Fruit fly (Drosophila melanogaster): ENCODE data around the gene AkhR.

AkhR gene

dm6 chr2L:6698387-6698786, 17.6 kb downstream of the AkhR start (continued):
- TF ChIP-seq Hr78 (GFP tag; optimal IDR thresholded peaks at IDR 0.05) (no peak), CG43689 (GFP tag; IDR thresholded peaks at IDR 0.05) (no peak), CG6272 (GFP tag; IDR thresholded peaks at IDR 0.05) (no peak), Awh (GFP tag; IDR thresholded peaks at IDR 0.05) (no peak), CG5953 (GFP tag; IDR thresholded peaks at IDR 0.05) (no peak), zen2 (GFP tag; IDR thresholded peaks at IDR 0.05; ENCODE audit: partially characterized antibody) (no peak), unc-4 (GFP tag; IDR thresholded peaks at IDR 0.05; ENCODE audit: partially characterized antibody) (no peak), CG4424 (GFP tag; optimal IDR thresholded peaks at IDR 0.05) (peak; percentile 54), ranshi (GFP tag; IDR thresholded peaks at IDR 0.05) (peak; percentile 56; the same call in 1 of the 2 replicates), gem (tag; optimal IDR thresholded peaks at IDR 0.05) (peak; percentile 64), yki (optimal IDR thresholded peaks at IDR 0.05) (no peak), CG15514 (GFP tag; optimal IDR thresholded peaks at IDR 0.05) (no peak), Dref (GFP tag; IDR thresholded peaks at IDR 0.05) (no peak), gcm (GFP tag; optimal IDR thresholded peaks at IDR 0.05) (no peak), tx (GFP tag; optimal IDR thresholded peaks at IDR 0.05) (no peak), trh (GFP tag; optimal IDR thresholded peaks at IDR 0.05) (no peak), CG6791 (GFP tag; IDR thresholded peaks at IDR 0.05; ENCODE audit: partially characterized antibody) (no peak), so (GFP tag; IDR thresholded peaks at IDR 0.05) (no peak), Deaf1 (tag; optimal IDR thresholded peaks at IDR 0.05) (no peak), sr (GFP tag; IDR thresholded peaks at IDR 0.05) (no peak), Lim3 (GFP tag; IDR thresholded peaks at IDR 0.05) (no peak), CG5245 (GFP tag; optimal IDR thresholded peaks at IDR 0.05) (no peak), wor (GFP tag; IDR thresholded peaks at IDR 0.05) (no peak), MESR4 (GFP tag; optimal IDR thresholded peaks at IDR 0.05) (no peak), ind (GFP tag; optimal IDR thresholded peaks at IDR 0.05) (peak; percentile 49), lola (GFP tag; optimal IDR thresholded peaks at IDR 0.05) (peak in 1 of 3 experiments; percentile 22), bbx (GFP tag; IDR thresholded peaks at IDR 0.05; ENCODE audit: partially characterized antibody) (no peak), Meics (GFP tag; optimal IDR thresholded peaks at IDR 0.05) (peak; percentile 27), pan (optimal IDR thresholded peaks at IDR 0.05) (no peak), pan (GFP tag; optimal IDR thresholded peaks at IDR 0.05 in 1 of 2, IDR thresholded peaks at IDR 0.05 in 1 of 2) (peak in 1 of 2 experiments; percentile 78), seq (GFP tag; IDR thresholded peaks at IDR 0.05) (peak; percentile 63; the same call in 1 of the 2 replicates), CG9817 (tag; optimal IDR thresholded peaks at IDR 0.05) (peak; percentile 16), TFAM (GFP tag; optimal IDR thresholded peaks at IDR 0.05) (no peak), unpg (GFP tag; optimal IDR thresholded peaks at IDR 0.05) (peak; percentile 65), row (GFP tag; IDR thresholded peaks at IDR 0.05) (peak; percentile 68), CG15601 (tag; optimal IDR thresholded peaks at IDR 0.05) (no peak), shn (GFP tag; optimal IDR thresholded peaks at IDR 0.05) (no peak), ase (GFP tag; IDR thresholded peaks at IDR 0.05) (peak; percentile 59; the same call in 1 of the 3 replicates), Nf-YC (tag; optimal IDR thresholded peaks at IDR 0.05) (no peak), Jarid2 (GFP tag; optimal IDR thresholded peaks at IDR 0.05) (no peak), cwo (GFP tag; optimal IDR thresholded peaks at IDR 0.05) (no peak), Hr3 (GFP tag; optimal IDR thresholded peaks at IDR 0.05) (peak; percentile 29), CG2712 (tag; optimal IDR thresholded peaks at IDR 0.05) (peak; percentile 61), dmrt11E (tag; optimal IDR thresholded peaks at IDR 0.05) (peak; percentile 46), CG4707 (GFP tag; optimal IDR thresholded peaks at IDR 0.05) (no peak), run (tag; optimal IDR thresholded peaks at IDR 0.05) (no peak), Neu2 (GFP tag; optimal IDR thresholded peaks at IDR 0.05; ENCODE audit: borderline replicate concordance) (no peak), CG10147 (GFP tag; optimal IDR thresholded peaks at IDR 0.05) (no peak), CG17359 (tag; optimal IDR thresholded peaks at IDR 0.05) (peak; percentile 31), Xbp1 (GFP tag; optimal IDR thresholded peaks at IDR 0.05) (peak; percentile 50), CG9609 (GFP tag; optimal IDR thresholded peaks at IDR 0.05) (no peak)

All from whole organism, embryonic.